Fruit fly (Drosophila melanogaster) whole organism, embryonic: Measurements from ENCODE around the gene Ubi-p5E.
A peak's percentile ranks its signal among the peaks of the same experiment; 100 is the strongest.

Experiments
- Atf-2 ChIP-seq: fragments of 200-800 bp; sonication (Bioruptor generic); optimal IDR thresholded peaks from 2 replicates; lab custom pipeline; 2016; ENCODE audit warnings: missing biosample characterization, missing genetic modification characterization
- Atf3 ChIP-seq: fragments of 200-800 bp; sonication (Bioruptor generic); optimal IDR thresholded peaks from 3 replicates; lab custom pipeline; 2016; ENCODE audit warnings: missing biosample characterization, missing genetic modification characterization
- BEAF-32 ChIP-seq: fragments of 200-800 bp; sonication (Bioruptor generic); optimal IDR thresholded peaks from 3 replicates; lab custom pipeline; 2017; ENCODE audit warnings: missing biosample characterization, missing genetic modification characterization, mild to moderate bottlenecking, moderate library complexity, missing genetic modification reagents
- Blimp-1 ChIP-seq: fragments of 200-800 bp; sonication (Bioruptor generic); optimal IDR thresholded peaks from 3 replicates; lab custom pipeline; 2018; ENCODE audit warnings: missing biosample characterization, missing genetic modification characterization, mild to moderate bottlenecking, moderate library complexity, missing genetic modification reagents
- CG10654 ChIP-seq: fragments of 200-800 bp; sonication (Bioruptor generic); optimal IDR thresholded peaks from 2 replicates; lab custom pipeline; 2016; ENCODE audit warnings: missing biosample characterization, missing genetic modification characterization
- CG11085 ChIP-seq: fragments of 200-800 bp; sonication (Bioruptor generic); IDR thresholded peaks from 2 replicates; pipeline ENCODE4 v1.3.6; 2022; ENCODE audit warnings: missing biosample characterization, missing genetic modification characterization
- CG12744 ChIP-seq: fragments of 200-800 bp; sonication (Bioruptor generic); optimal IDR thresholded peaks from 2 replicates; lab custom pipeline; 2016; ENCODE audit warnings: missing biosample characterization, missing genetic modification characterization
- CG12942 ChIP-seq: fragments of 200-800 bp; sonication (Bioruptor generic); optimal IDR thresholded peaks from 3 replicates; lab custom pipeline; 2016; ENCODE audit warnings: missing biosample characterization, missing genetic modification characterization
- CG15011 ChIP-seq: fragments of 200-800 bp; sonication (Bioruptor generic); optimal IDR thresholded peaks from 3 replicates; lab custom pipeline; 2018; ENCODE audit warnings: missing biosample characterization, mild to moderate bottlenecking, missing genetic modification characterization
- CG15073 ChIP-seq: fragments of 200-800 bp; sonication (Bioruptor generic); optimal IDR thresholded peaks from 2 replicates; lab custom pipeline; 2016; ENCODE audit warnings: missing biosample characterization, missing genetic modification characterization
- CG17359 ChIP-seq: fragments of 200-800 bp; sonication (Bioruptor generic); optimal IDR thresholded peaks from 3 replicates; lab custom pipeline; 2018; ENCODE audit warnings: missing biosample characterization, mild to moderate bottlenecking, missing genetic modification characterization, moderate library complexity
- CG18476 ChIP-seq: fragments of 200-800 bp; sonication (Bioruptor generic); optimal IDR thresholded peaks from 2 replicates; lab custom pipeline; 2016; ENCODE audit warnings: missing biosample characterization, mild to moderate bottlenecking, missing genetic modification characterization
- CG18764 ChIP-seq: fragments of 200-800 bp; sonication (Bioruptor generic); optimal IDR thresholded peaks from 3 replicates; lab custom pipeline; 2016; ENCODE audit warnings: missing biosample characterization, missing genetic modification characterization
- CG2116 ChIP-seq: fragments of 200-800 bp; sonication (Bioruptor generic); optimal IDR thresholded peaks from 3 replicates; lab custom pipeline; 2018; ENCODE audit warnings: missing biosample characterization, mild to moderate bottlenecking, missing genetic modification characterization
- CG30431 ChIP-seq: fragments of 200-800 bp; sonication (Bioruptor generic); optimal IDR thresholded peaks from 2 replicates; lab custom pipeline; 2017; ENCODE audit warnings: missing biosample characterization, missing genetic modification characterization
- CG6683 ChIP-seq: fragments of 200-800 bp; sonication (Bioruptor generic); optimal IDR thresholded peaks from 2 replicates; lab custom pipeline; 2017; ENCODE audit warnings: missing biosample characterization, mild to moderate bottlenecking, missing genetic modification characterization, missing genetic modification reagents
- CG9215 ChIP-seq: fragments of 200-800 bp; sonication (Bioruptor generic); IDR thresholded peaks from 2 replicates; pipeline ENCODE4 v1.3.6; 2022; ENCODE audit warnings: missing biosample characterization, missing genetic modification characterization
- D19B ChIP-seq: fragments of 200-800 bp; sonication (Bioruptor generic); optimal IDR thresholded peaks from 2 replicates; lab custom pipeline; 2017; ENCODE audit warnings: missing biosample characterization, mild to moderate bottlenecking, missing genetic modification characterization
- Drgx ChIP-seq: fragments of 200-800 bp; sonication (Bioruptor generic); IDR thresholded peaks from 2 replicates; pipeline ENCODE4 v1.3.6; 2022; ENCODE audit warnings: missing biosample characterization, missing genetic modification characterization
- Gug ChIP-seq: fragments of 200-800 bp; sonication (Bioruptor generic); IDR thresholded peaks from 4 replicates; pipeline ENCODE4 v1.3.6; 2022; ENCODE audit warnings: missing biosample characterization, missing genetic modification characterization
- HLH3B ChIP-seq: fragments of 200-800 bp; sonication (Bioruptor generic); IDR thresholded peaks from 2 replicates; pipeline ENCODE4 v1.3.6; 2022; ENCODE audit warnings: missing biosample characterization, missing genetic modification characterization
- HmgZ ChIP-seq: fragments of 200-800 bp; sonication (Bioruptor generic); optimal IDR thresholded peaks from 2 replicates; lab custom pipeline; 2018; ENCODE audit warnings: missing biosample characterization, mild to moderate bottlenecking, missing genetic modification characterization
- Hmx ChIP-seq: fragments of 200-800 bp; sonication (Bioruptor generic); optimal IDR thresholded peaks from 2 replicates; lab custom pipeline; 2016; ENCODE audit warnings: missing biosample characterization, missing genetic modification characterization
- Hr78 ChIP-seq, 2 experiments: fragments of 200-800 bp in 1 of 2; fragments of >200 bp in 1 of 2; sonication (Bioruptor generic) in 1 of 2; optimal IDR thresholded peaks; 2 replicates each; lab custom pipeline; 2017 to 2019; ENCODE audit warnings: missing biosample characterization in 2 of 2, missing genetic modification characterization in 2 of 2, mild to moderate bottlenecking in 1 of 2, moderate library complexity in 1 of 2
- MBD-R2 ChIP-seq: fragments of 200-800 bp; sonication (Bioruptor generic); IDR thresholded peaks from 2 replicates; pipeline ENCODE4 v1.3.6; 2022; ENCODE audit warnings: missing biosample characterization, missing genetic modification characterization
- NC2α ChIP-seq: fragments of 200-800 bp; sonication (Bioruptor generic); optimal IDR thresholded peaks from 2 replicates; lab custom pipeline; 2016; ENCODE audit warnings: missing biosample characterization, missing genetic modification characterization
- NC2β ChIP-seq: fragments of 200-800 bp; sonication (Bioruptor generic); optimal IDR thresholded peaks from 2 replicates; lab custom pipeline; 2016; ENCODE audit warnings: missing biosample characterization, missing genetic modification characterization
- NFAT ChIP-seq: fragments of 200-800 bp; sonication (Bioruptor generic); IDR thresholded peaks from 2 replicates; pipeline ENCODE4 v1.3.6; 2022; ENCODE audit warnings: missing biosample characterization, missing genetic modification characterization
- Nf-YA ChIP-seq: fragments of 200-800 bp; sonication (Bioruptor generic); IDR thresholded peaks from 2 replicates; pipeline ENCODE4 v1.3.6; 2022; ENCODE audit warnings: missing biosample characterization, missing genetic modification characterization
- Pdp1 ChIP-seq, 2 experiments: fragments of 200-800 bp; sonication (Bioruptor generic); optimal IDR thresholded peaks; 3 replicates each; lab custom pipeline; 2016; ENCODE audit warnings: missing biosample characterization in 2 of 2, missing genetic modification characterization in 2 of 2, mild to moderate bottlenecking in 1 of 2, moderate library complexity in 1 of 2
- Ravus ChIP-seq: fragments of 200-800 bp; sonication (Bioruptor generic); IDR thresholded peaks from 2 replicates; pipeline ENCODE4 v1.3.6; 2022; ENCODE audit warnings: missing biosample characterization, missing genetic modification characterization
- Rfx ChIP-seq: fragments of 200-800 bp; sonication (Bioruptor generic); IDR thresholded peaks from 2 replicates; pipeline ENCODE4 v1.3.6; 2022; ENCODE audit warnings: missing biosample characterization, missing genetic modification characterization
- ac ChIP-seq: fragments of 200-800 bp; sonication (Bioruptor generic); optimal IDR thresholded peaks from 3 replicates; lab custom pipeline; 2017; ENCODE audit warnings: missing biosample characterization, mild to moderate bottlenecking, missing genetic modification characterization
- danr ChIP-seq: fragments of 200-800 bp; sonication (Bioruptor generic); IDR thresholded peaks from 2 replicates; pipeline ENCODE4 v1.3.6; 2022; ENCODE audit warnings: missing biosample characterization, missing genetic modification characterization
- dpn ChIP-seq, 2 experiments: fragments of 200-800 bp; sonication (Bioruptor generic); optimal IDR thresholded peaks; 3 replicates each; lab custom pipeline; 2016; ENCODE audit warnings: missing biosample characterization in 2 of 2, missing genetic modification characterization in 2 of 2
- kay ChIP-seq: fragments of 200-800 bp; sonication (Bioruptor generic); optimal IDR thresholded peaks from 2 replicates; lab custom pipeline; 2016; ENCODE audit warnings: missing biosample characterization, missing genetic modification characterization
- nerfin-1 ChIP-seq: fragments of 200-800 bp; sonication (Bioruptor generic); optimal IDR thresholded peaks from 3 replicates; lab custom pipeline; 2019; ENCODE audit warnings: missing biosample characterization, mild to moderate bottlenecking, missing genetic modification characterization, moderate library complexity
- nerfin-2 ChIP-seq: fragments of 200-800 bp; sonication (Bioruptor generic); IDR thresholded peaks from 2 replicates; pipeline ENCODE4 v1.3.6; 2022; ENCODE audit warnings: missing biosample characterization, missing genetic modification characterization; ENCODE audit not compliant: partially characterized antibody
- peb ChIP-seq: fragments of 200-800 bp; sonication (Bioruptor generic); IDR thresholded peaks from 2 replicates; pipeline ENCODE4 v1.3.6; 2022; ENCODE audit warnings: missing biosample characterization, missing genetic modification characterization
- phol ChIP-seq: fragments of 200-800 bp; sonication (Bioruptor generic); optimal IDR thresholded peaks from 3 replicates; lab custom pipeline; 2018; ENCODE audit warnings: missing biosample characterization, mild to moderate bottlenecking, missing genetic modification characterization, moderate library complexity
- row ChIP-seq: fragments of 200-800 bp; sonication (Bioruptor generic); IDR thresholded peaks from 3 replicates; pipeline ENCODE4 v1.3.6; 2022; ENCODE audit warnings: missing biosample characterization, missing genetic modification characterization
- shn ChIP-seq: fragments of 200-800 bp; sonication (Bioruptor generic); optimal IDR thresholded peaks from 3 replicates; lab custom pipeline; 2016; ENCODE audit warnings: missing biosample characterization, missing genetic modification characterization
- slbo ChIP-seq: fragments of 200-800 bp; sonication (Bioruptor generic); IDR thresholded peaks from 2 replicates; pipeline ENCODE4 v1.3.6; 2022; ENCODE audit warnings: missing biosample characterization, missing genetic modification characterization
- sna ChIP-seq: fragments of 200-800 bp; sonication (Bioruptor generic); IDR thresholded peaks from 2 replicates; pipeline ENCODE4 v1.3.6; 2022; ENCODE audit warnings: missing biosample characterization, missing genetic modification characterization; ENCODE audit not compliant: partially characterized antibody
- sr ChIP-seq: fragments of 200-800 bp; sonication (Bioruptor generic); IDR thresholded peaks from 3 replicates; pipeline ENCODE4 v1.3.6; 2022; ENCODE audit warnings: missing biosample characterization, missing genetic modification characterization
- tgo ChIP-seq: fragments of 200-800 bp; sonication (Bioruptor generic); IDR thresholded peaks from 3 replicates; pipeline ENCODE4 v1.3.6; 2022; ENCODE audit warnings: missing biosample characterization, missing genetic modification characterization
- tll ChIP-seq, 2 experiments: fragments of 200-800 bp in 1 of 2; fragments of >200 bp in 1 of 2; sonication (Bioruptor generic) in 1 of 2; optimal IDR thresholded peaks; 2 replicates each; lab custom pipeline; 2017 to 2019; ENCODE audit warnings: missing biosample characterization in 2 of 2, missing genetic modification characterization in 2 of 2, mild to moderate bottlenecking in 1 of 2, moderate library complexity in 1 of 2
- tx ChIP-seq: fragments of 200-800 bp; sonication (Bioruptor generic); optimal IDR thresholded peaks from 2 replicates; lab custom pipeline; 2016; ENCODE audit warnings: missing biosample characterization, missing genetic modification characterization
- vfl ChIP-seq: fragments of 200-800 bp; sonication (Bioruptor generic); optimal IDR thresholded peaks from 2 replicates; lab custom pipeline; 2016; ENCODE audit warnings: missing biosample characterization, missing genetic modification characterization
- yki ChIP-seq: fragments of >200 bp; optimal IDR thresholded peaks from 3 replicates; lab custom pipeline; 2018
- zen2 ChIP-seq: fragments of 200-800 bp; sonication (Bioruptor generic); IDR thresholded peaks from 3 replicates; pipeline ENCODE4 v1.3.6; 2022; ENCODE audit warnings: missing biosample characterization, missing genetic modification characterization; ENCODE audit not compliant: partially characterized antibody

Ubi-p5E gene

dm6 chrX:6255414-6255915, 24.0 kb downstream of the Ubi-p5E start, which contains the start of the genes Rbcn-3A and Spx (continued):
- TF ChIP-seq CG30431 (GFP tag; lab: Kevin White, UChicago): no peak
- no peak for TF ChIP-seq Blimp-1
- peak in 1 of 2 experiments; percentile 44 for TF ChIP-seq dpn (GFP tag; optimal IDR thresholded peaks at IDR 0.05; lab: Kevin White, UChicago)
- TF ChIP-seq Atf3: no peak
- no peak for TF ChIP-seq Nf-YA (GFP tag; lab: Robert Waterston, UW)
- TF ChIP-seq tgo (GFP tag; lab: Robert Waterston, UW): peak; percentile 28; the same call in 1 of the 3 replicates
- no peak for TF ChIP-seq shn
- no peak for TF ChIP-seq NC2α (GFP tag; lab: Kevin White, UChicago)
- TF ChIP-seq CG12942 (GFP tag; lab: Kevin White, UChicago): peak; percentile 3
- TF ChIP-seq ac: no peak
- TF ChIP-seq peb: no peak
- TF ChIP-seq HmgZ (tag; lab: Kevin White, UChicago): no peak
- TF ChIP-seq CG11085 (GFP tag; lab: Robert Waterston, UW): no peak
- no peak for TF ChIP-seq vfl (GFP tag; lab: Kevin White, UChicago)
- no peak for TF ChIP-seq tll (GFP tag; optimal IDR thresholded peaks at IDR 0.05; lab: Kevin White, UChicago)
- no peak for TF ChIP-seq CG10654 (GFP tag; lab: Kevin White, UChicago)
- TF ChIP-seq yki (lab: Kevin White, UChicago): no peak
- no peak for TF ChIP-seq CG12744 (GFP tag; lab: Kevin White, UChicago)
- no peak for TF ChIP-seq Atf-2
- no peak for TF ChIP-seq danr
- TF ChIP-seq HLH3B (GFP tag; lab: Robert Waterston, UW): no peak
- no peak for TF ChIP-seq NC2β (GFP tag; lab: Kevin White, UChicago)
- TF ChIP-seq row (GFP tag; lab: Robert Waterston, UW): peak; percentile 81
- no peak for TF ChIP-seq Ravus (GFP tag; lab: Robert Waterston, UW)
- no peak for TF ChIP-seq Rfx (GFP tag; lab: Robert Waterston, UW)
- TF ChIP-seq phol: peak; percentile 33
- no peak for TF ChIP-seq tx (GFP tag; lab: Kevin White, UChicago)
- 0 out of 2 replicates have a peak, but pooled peaks have one; percentile 11 for TF ChIP-seq CG9215 (GFP tag; lab: Robert Waterston, UW)
- no peak for TF ChIP-seq kay
- peak; percentile 49 for TF ChIP-seq MBD-R2 (GFP tag; lab: Robert Waterston, UW)
- TF ChIP-seq Hr78 (GFP tag; optimal IDR thresholded peaks at IDR 0.05; lab: Kevin White, UChicago): no peak
- no peak for TF ChIP-seq CG18476 (GFP tag; lab: Kevin White, UChicago)
- TF ChIP-seq CG15073 (GFP tag; lab: Kevin White, UChicago): no peak
- TF ChIP-seq Hmx (GFP tag; lab: Kevin White, UChicago): no peak
- TF ChIP-seq CG17359 (tag; lab: Kevin White, UChicago): no peak
- no peak for TF ChIP-seq nerfin-1 (tag; lab: Kevin White, UChicago)
- TF ChIP-seq sna (GFP tag; lab: Robert Waterston, UW): peak; percentile 83
- no peak for TF ChIP-seq NFAT (GFP tag; lab: Robert Waterston, UW)
- TF ChIP-seq zen2 (GFP tag; lab: Robert Waterston, UW): peak; percentile 64; the same call in 1 of the 3 replicates
- peak; percentile 69 for TF ChIP-seq slbo (GFP tag; lab: Robert Waterston, UW)
- no peak for TF ChIP-seq D19B (GFP tag; lab: Kevin White, UChicago)
- peak; percentile 0 for TF ChIP-seq CG18764 (GFP tag; lab: Kevin White, UChicago)
- TF ChIP-seq nerfin-2: peak; percentile 89
- no peak for TF ChIP-seq CG6683
- TF ChIP-seq CG2116: peak; percentile 97
- peak; percentile 39; the same call in 1 of the 4 replicates for TF ChIP-seq Gug
- TF ChIP-seq Drgx (GFP tag; lab: Robert Waterston, UW): no peak
- peak in 1 of 2 experiments; percentile 90 for TF ChIP-seq Pdp1 (GFP tag; optimal IDR thresholded peaks at IDR 0.05; lab: Kevin White, UChicago)
- no peak for TF ChIP-seq sr (GFP tag; lab: Robert Waterston, UW)
- peak; percentile 87 for TF ChIP-seq BEAF-32 (GFP tag; lab: Kevin White, UChicago)
- no peak for TF ChIP-seq CG15011
